Worm (Caenorhabditis elegans): Measurements from ENCODE around the gene ndc-80.

Gene ndc-80

ce11 chrIV:10072527-10072926 lies 13.4 kb upstream of the ndc-80 start, which contains the start of gene W01B6.3:
W01B6.3 (minus strand) TSS chrIV:10072627.
- TF ChIP-seq nhr-237 (tag; optimal IDR thresholded peaks at IDR 0.05) (no peak), sem-4 (tag; optimal IDR thresholded peaks at IDR 0.05) (no peak), nhr-129 (tag; optimal IDR thresholded peaks at IDR 0.05) (no peak), ztf-1 (GFP tag; conservative IDR thresholded peaks at IDR 0.05) (no peak), egl-27 (tag; optimal IDR thresholded peaks at IDR 0.05) (no peak), nhr-21 (tag; optimal IDR thresholded peaks at IDR 0.05) (no peak), ceh-82 (tag; optimal IDR thresholded peaks at IDR 0.05) (no peak), elt-1 (tag; optimal IDR thresholded peaks at IDR 0.05) (no peak)

DNA sequence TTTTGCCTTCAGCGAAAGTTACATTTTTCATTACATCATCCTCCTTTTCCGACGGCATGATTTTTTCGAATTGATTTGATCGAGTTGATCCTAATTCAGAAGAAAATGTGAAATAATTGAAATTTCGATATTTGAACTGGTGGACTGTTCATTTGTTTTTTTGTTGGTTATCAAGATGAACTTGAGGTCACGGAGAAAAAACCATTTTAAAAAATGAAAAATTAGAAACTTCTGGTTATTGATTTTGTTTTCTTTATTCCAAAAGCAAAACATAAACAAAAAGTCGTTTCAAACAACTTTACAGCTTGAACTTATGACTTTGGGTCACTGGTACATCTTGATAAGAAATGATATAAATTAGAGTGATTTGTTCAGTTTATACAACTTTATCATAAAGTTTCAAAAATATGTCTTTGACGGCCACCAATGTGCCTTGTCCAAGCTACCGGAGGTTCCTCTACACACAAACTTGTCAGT lies 10.9 kb upstream of the ndc-80 start, which contains the start of the genes ttbk-4 and W01B6.4:
Gene ttbk-4 (minus strand): TSS at position 101 of the 477 bp plus-strand sequence.
Gene W01B6.4 (plus strand): TSS at position 427 of the 477 bp plus-strand sequence.
- TF ChIP-seq ceh-82 (tag; optimal IDR thresholded peaks at IDR 0.05), result no peak
- TF ChIP-seq ztf-1 (GFP tag; conservative IDR thresholded peaks at IDR 0.05), result no peak
- TF ChIP-seq ZK546.5 (tag; optimal IDR thresholded peaks at IDR 0.05), result no peak
- TF ChIP-seq peb-1 (tag; optimal IDR thresholded peaks at IDR 0.05), result no peak
- TF ChIP-seq blmp-1 (tag; optimal IDR thresholded peaks at IDR 0.05; ENCODE audit: insufficient read depth), result no peak
- no peak for TF ChIP-seq aly-2 (tag; optimal IDR thresholded peaks at IDR 0.05)
- no peak for TF ChIP-seq fos-1 (tag; optimal IDR thresholded peaks at IDR 0.05)
- no peak for TF ChIP-seq nhr-12 (tag; optimal IDR thresholded peaks at IDR 0.05)
- TF ChIP-seq mdl-1 (tag; optimal IDR thresholded peaks at IDR 0.05), result no peak

DNA sequence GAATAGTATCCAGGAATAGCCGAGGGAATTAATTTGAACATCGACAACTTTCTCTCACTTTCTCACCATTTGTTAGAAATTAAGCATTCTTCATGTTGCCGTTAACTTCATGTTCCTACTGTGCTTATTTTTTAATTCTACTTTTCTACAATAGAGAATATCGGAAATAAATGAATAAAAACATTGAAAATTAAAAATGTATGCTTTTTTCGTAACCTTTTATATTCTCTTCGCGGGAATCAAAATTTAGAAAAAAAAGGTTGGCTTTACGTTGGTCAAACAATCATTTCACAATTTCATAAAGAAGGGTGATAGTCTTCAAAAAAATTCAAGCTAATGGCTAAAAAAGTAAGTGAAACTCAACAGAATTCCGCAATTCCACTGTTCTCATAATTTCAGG lies 10.0 kb upstream of the ndc-80 start, which contains the start of gene W01B6.5:
Gene W01B6.5 (plus strand): TSS at position 301 of the 400 bp plus-strand sequence.
- TF ChIP-seq crh-2 (tag; optimal IDR thresholded peaks at IDR 0.05), result no peak

- no peak for TF ChIP-seq ztf-11 (tag; optimal IDR thresholded peaks at IDR 0.05)
- TF ChIP-seq gmeb-1 (tag; optimal IDR thresholded peaks at IDR 0.05), result no peak
- no peak for TF ChIP-seq C34F6.9 (tag; optimal IDR thresholded peaks at IDR 0.05)
- no peak for TF ChIP-seq sem-4 (tag; optimal IDR thresholded peaks at IDR 0.05)
These were observed 7.9 kb upstream of the ndc-80 start for ce11 chrIV:10078003-10078402.

ce11 chrIV:10080816-10081215 lies 5.1 kb upstream of the ndc-80 start, which contains the start of gene W01B6.6:
W01B6.6 (plus strand) TSS chrIV:10081116.
- TF ChIP-seq ZK546.5 (tag; optimal IDR thresholded peaks at IDR 0.05), result no peak
- TF ChIP-seq lin-11 (tag; optimal IDR thresholded peaks at IDR 0.05), result no peak
- no peak for TF ChIP-seq gmeb-1 (tag; optimal IDR thresholded peaks at IDR 0.05)
- TF ChIP-seq peb-1 (tag; optimal IDR thresholded peaks at IDR 0.05), result no peak
- no peak for TF ChIP-seq elt-1 (tag; optimal IDR thresholded peaks at IDR 0.05)
- no peak for TF ChIP-seq nhr-11 (tag; optimal IDR thresholded peaks at IDR 0.05)
- TF ChIP-seq lin-13 (GFP tag; optimal IDR thresholded peaks at IDR 0.05), result no peak
- TF ChIP-seq Y55F3AM.14 (GFP tag; optimal IDR thresholded peaks at IDR 0.05), result no peak
- no peak for TF ChIP-seq ztf-1 (GFP tag; conservative IDR thresholded peaks at IDR 0.05)
- TF ChIP-seq snpc-4 (tag; optimal IDR thresholded peaks at IDR 0.05), result no peak
- TF ChIP-seq lsy-2 (tag; optimal IDR thresholded peaks at IDR 0.05), result no peak

DNA sequence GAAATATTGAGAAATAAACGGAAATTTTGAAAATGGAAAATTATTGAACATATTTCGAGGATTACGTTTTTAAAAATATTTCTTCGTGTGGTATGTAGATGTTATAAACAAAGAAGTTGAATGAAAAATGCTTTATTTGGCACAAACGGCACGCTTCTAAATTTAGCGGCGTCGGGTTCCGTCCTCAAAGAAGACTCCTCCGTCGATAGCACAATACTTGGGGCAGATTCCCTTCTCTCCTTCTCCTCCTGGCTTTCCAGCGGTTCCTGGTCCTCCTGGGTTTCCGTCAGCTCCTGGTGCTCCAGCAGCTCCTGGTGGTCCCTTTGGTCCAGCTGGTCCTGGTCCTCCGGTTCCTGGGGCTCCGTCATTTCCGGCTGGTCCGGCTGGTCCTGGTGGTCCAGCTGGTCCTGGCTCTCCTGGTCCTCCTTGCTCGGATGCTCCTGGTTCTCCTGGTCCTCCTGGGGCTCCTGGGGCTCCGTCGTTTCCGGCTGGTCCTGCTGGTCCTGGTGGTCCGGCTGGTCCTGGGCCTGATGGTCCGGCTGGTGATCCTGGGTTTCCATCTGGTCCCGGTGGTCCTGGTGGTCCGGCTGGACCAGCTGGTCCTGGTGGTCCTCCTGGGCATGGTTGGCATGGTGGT lies 1.5 kb upstream of the ndc-80 start, which contains the start of gene W01B6.8:
Gene W01B6.8 (minus strand): TSS at position 51 of the 637 bp plus-strand sequence.
- TF ChIP-seq nhr-237 (tag; optimal IDR thresholded peaks at IDR 0.05) (no peak), aly-2 (tag; optimal IDR thresholded peaks at IDR 0.05) (no peak), blmp-1 (tag; optimal IDR thresholded peaks at IDR 0.05; ENCODE audit: insufficient read depth) (no peak), nhr-6 (tag; optimal IDR thresholded peaks at IDR 0.05) (no peak), zag-1 (tag; optimal IDR thresholded peaks at IDR 0.05) (no peak), ama-1 (optimal IDR thresholded peaks at IDR 0.05) (no peak), lin-39 (tag; optimal IDR thresholded peaks at IDR 0.05) (no peak), mbf-1 (tag; optimal IDR thresholded peaks at IDR 0.05) (no peak), sma-9 (GFP tag; optimal IDR thresholded peaks at IDR 0.05) (no peak), sma-9 (tag; optimal IDR thresholded peaks at IDR 0.05) (no peak), R02D3.7 (tag; optimal IDR thresholded peaks at IDR 0.05) (no peak)

All from whole organism, L2 larva.